Fruit fly (Drosophila melanogaster) whole organism, embryonic: ENCODE data around the gene CG31548.

Source experiments
- B-H1 ChIP-seq: fragments of 200-800 bp; sonication (Bioruptor generic); IDR thresholded peaks from 3 replicates; pipeline ENCODE4 v1.3.6; 2022; ENCODE audit warnings: missing biosample characterization, missing genetic modification characterization
- BtbVII ChIP-seq: fragments of 200-800 bp; sonication (Bioruptor generic); optimal IDR thresholded peaks from 3 replicates; lab custom pipeline; 2017; ENCODE audit warnings: missing biosample characterization, mild to moderate bottlenecking, missing genetic modification characterization
- CG10565 ChIP-seq: fragments of 200-800 bp; sonication (Bioruptor generic); optimal IDR thresholded peaks from 3 replicates; lab custom pipeline; 2016; ENCODE audit warnings: missing biosample characterization, mild to moderate bottlenecking, missing genetic modification characterization
- CG11695 ChIP-seq: fragments of 200-800 bp; sonication (Bioruptor generic); IDR thresholded peaks from 3 replicates; pipeline ENCODE4 v1.3.6; 2022; ENCODE audit warnings: missing biosample characterization, missing genetic modification characterization
- CG12942 ChIP-seq: fragments of 200-800 bp; sonication (Bioruptor generic); optimal IDR thresholded peaks from 3 replicates; lab custom pipeline; 2016; ENCODE audit warnings: missing biosample characterization, missing genetic modification characterization
- CG13296 ChIP-seq: fragments of 200-800 bp; sonication (Bioruptor generic); optimal IDR thresholded peaks from 3 replicates; lab custom pipeline; 2018; ENCODE audit warnings: missing biosample characterization, mild to moderate bottlenecking, missing genetic modification characterization
- CG13424 ChIP-seq: fragments of 200-800 bp; sonication (Bioruptor generic); optimal IDR thresholded peaks from 2 replicates; lab custom pipeline; 2019; ENCODE audit warnings: missing biosample characterization, mild to moderate bottlenecking, missing genetic modification characterization, moderate library complexity
- CG16863 ChIP-seq: fragments of 200-800 bp; sonication (Bioruptor generic); optimal IDR thresholded peaks from 3 replicates; lab custom pipeline; 2016; ENCODE audit warnings: missing biosample characterization, missing genetic modification characterization
- CG2712 ChIP-seq: fragments of 200-800 bp; optimal IDR thresholded peaks from 3 replicates; lab custom pipeline; 2019; ENCODE audit warnings: missing biosample characterization, mild to moderate bottlenecking, missing genetic modification characterization, moderate library complexity
- CG3838 ChIP-seq: fragments of 200-800 bp; sonication (Bioruptor generic); optimal IDR thresholded peaks from 3 replicates; lab custom pipeline; 2016; ENCODE audit warnings: missing biosample characterization, missing genetic modification characterization
- CG4854 ChIP-seq: fragments of 200-800 bp; sonication (Bioruptor generic); optimal IDR thresholded peaks from 2 replicates; lab custom pipeline; 2016; ENCODE audit warnings: missing biosample characterization, missing genetic modification characterization, inconsistent platforms
- CG9932 ChIP-seq: fragments of 200-800 bp; sonication (Bioruptor generic); IDR thresholded peaks from 2 replicates; pipeline ENCODE4 v1.3.6; 2022; ENCODE audit warnings: missing biosample characterization, missing genetic modification characterization
- Chrac-16 ChIP-seq: fragments of 200-800 bp; sonication (Bioruptor generic); optimal IDR thresholded peaks from 3 replicates; lab custom pipeline; 2016; ENCODE audit warnings: missing biosample characterization, missing genetic modification characterization
- CrebB ChIP-seq: fragments of 200-800 bp; sonication (Bioruptor generic); optimal IDR thresholded peaks from 3 replicates; lab custom pipeline; 2018; ENCODE audit warnings: missing biosample characterization, mild to moderate bottlenecking, missing genetic modification characterization
- Deaf1 ChIP-seq: fragments of 200-800 bp; optimal IDR thresholded peaks from 3 replicates; lab custom pipeline; 2019; ENCODE audit warnings: missing biosample characterization, mild to moderate bottlenecking, missing genetic modification characterization, moderate library complexity
- Dref ChIP-seq: fragments of 200-800 bp; sonication (Bioruptor generic); IDR thresholded peaks from 2 replicates; pipeline ENCODE4 v1.3.6; 2022; ENCODE audit warnings: missing biosample characterization, missing genetic modification characterization
- E2f1 ChIP-seq: fragments of 200-800 bp; sonication (Bioruptor generic); IDR thresholded peaks from 2 replicates; pipeline ENCODE4 v1.3.6; 2022; ENCODE audit warnings: missing biosample characterization, missing genetic modification characterization
- Elba2 ChIP-seq: fragments of 200-800 bp; sonication (Bioruptor generic); optimal IDR thresholded peaks from 3 replicates; lab custom pipeline; 2016; ENCODE audit warnings: missing biosample characterization, missing genetic modification characterization
- HLH4C ChIP-seq: fragments of 200-800 bp; sonication (Bioruptor generic); IDR thresholded peaks from 3 replicates; pipeline ENCODE4 v1.3.6; 2022; ENCODE audit warnings: missing biosample characterization, missing genetic modification characterization; ENCODE audit not compliant: partially characterized antibody
- HLH54F ChIP-seq: fragments of 200-800 bp; sonication (Bioruptor generic); optimal IDR thresholded peaks from 3 replicates; lab custom pipeline; 2016; ENCODE audit warnings: missing biosample characterization, missing genetic modification characterization
- HLHmδ ChIP-seq: fragments of 200-800 bp; sonication (Bioruptor generic); optimal IDR thresholded peaks from 2 replicates; lab custom pipeline; 2018; ENCODE audit warnings: missing biosample characterization, mild to moderate bottlenecking, missing genetic modification characterization, moderate library complexity
- Hr39 ChIP-seq: fragments of >200 bp; optimal IDR thresholded peaks from 2 replicates; lab custom pipeline; 2017
- Lim3 ChIP-seq: fragments of 200-800 bp; sonication (Bioruptor generic); IDR thresholded peaks from 2 replicates; pipeline ENCODE4 v1.3.6; 2022; ENCODE audit warnings: missing biosample characterization, missing genetic modification characterization
- MESR4 ChIP-seq: fragments of 200-800 bp; sonication (Bioruptor generic); optimal IDR thresholded peaks from 2 replicates; lab custom pipeline; 2018; ENCODE audit warnings: missing biosample characterization, mild to moderate bottlenecking, missing genetic modification characterization, moderate library complexity
- NFAT ChIP-seq: fragments of 200-800 bp; sonication (Bioruptor generic); IDR thresholded peaks from 2 replicates; pipeline ENCODE4 v1.3.6; 2022; ENCODE audit warnings: missing biosample characterization, missing genetic modification characterization
- Side ChIP-seq: fragments of 200-800 bp; sonication (Bioruptor generic); optimal IDR thresholded peaks from 2 replicates; lab custom pipeline; 2016; ENCODE audit warnings: missing biosample characterization, missing genetic modification characterization
- Sin3A ChIP-seq: fragments of >200 bp; optimal IDR thresholded peaks from 2 replicates; lab custom pipeline; 2018
- TFAM ChIP-seq: fragments of 200-800 bp; sonication (Bioruptor generic); optimal IDR thresholded peaks from 2 replicates; lab custom pipeline; 2017; ENCODE audit warnings: missing biosample characterization, missing genetic modification characterization, inconsistent platforms
- YL-1 ChIP-seq: fragments of 200-800 bp; sonication (Bioruptor generic); optimal IDR thresholded peaks from 3 replicates; lab custom pipeline; 2017; ENCODE audit warnings: missing biosample characterization, mild to moderate bottlenecking, missing genetic modification characterization
- bcd ChIP-seq: fragments of 200-800 bp; sonication (Bioruptor generic); optimal IDR thresholded peaks from 2 replicates; lab custom pipeline; 2017; ENCODE audit warnings: missing biosample characterization, mild to moderate bottlenecking, missing genetic modification characterization
- bigmax ChIP-seq: fragments of 200-800 bp; sonication (Bioruptor generic); optimal IDR thresholded peaks from 2 replicates; lab custom pipeline; 2018; ENCODE audit warnings: missing biosample characterization, mild to moderate bottlenecking, missing genetic modification characterization
- br ChIP-seq: fragments of >200 bp; optimal IDR thresholded peaks from 2 replicates; lab custom pipeline; 2017
- chif ChIP-seq, 2 experiments: fragments of 200-800 bp; sonication (Bioruptor generic); optimal IDR thresholded peaks; 3 replicates each; lab custom pipeline; 2016; ENCODE audit warnings: missing biosample characterization in 2 of 2, missing genetic modification characterization in 2 of 2
- chm ChIP-seq: fragments of 200-800 bp; sonication (Bioruptor generic); IDR thresholded peaks from 2 replicates; pipeline ENCODE4 v1.3.6; 2022; ENCODE audit warnings: missing biosample characterization, missing genetic modification characterization
- corto ChIP-seq: fragments of 200-800 bp; sonication (Bioruptor generic); optimal IDR thresholded peaks from 2 replicates; lab custom pipeline; 2016; ENCODE audit warnings: missing biosample characterization, mild to moderate bottlenecking, missing genetic modification characterization, moderate library complexity
- crp ChIP-seq, 2 experiments: fragments of 200-800 bp; sonication (Bioruptor generic); optimal IDR thresholded peaks; 2 replicates in 1 of 2; 3 replicates in 1 of 2; lab custom pipeline; 2017; ENCODE audit warnings: missing biosample characterization in 2 of 2, missing genetic modification characterization in 2 of 2, mild to moderate bottlenecking in 1 of 2, moderate library complexity in 1 of 2
- dan ChIP-seq: fragments of 200-800 bp; sonication (Bioruptor generic); IDR thresholded peaks from 2 replicates; pipeline ENCODE4 v1.3.6; 2022; ENCODE audit warnings: missing biosample characterization, missing genetic modification characterization
- ems ChIP-seq: fragments of 200-800 bp; sonication (Bioruptor generic); optimal IDR thresholded peaks from 3 replicates; lab custom pipeline; 2016; ENCODE audit warnings: missing biosample characterization, missing genetic modification characterization
- knrl ChIP-seq: fragments of 200-800 bp; sonication (Bioruptor generic); IDR thresholded peaks from 3 replicates; pipeline ENCODE4 v1.3.6; 2022; ENCODE audit warnings: missing biosample characterization, missing genetic modification characterization; ENCODE audit not compliant: partially characterized antibody
- mirr ChIP-seq: fragments of 200-800 bp; sonication (Bioruptor generic); optimal IDR thresholded peaks from 3 replicates; lab custom pipeline; 2018; ENCODE audit warnings: missing biosample characterization, mild to moderate bottlenecking, missing genetic modification characterization
- nau ChIP-seq: fragments of 200-800 bp; sonication (Bioruptor generic); optimal IDR thresholded peaks from 3 replicates; lab custom pipeline; 2017; ENCODE audit warnings: missing biosample characterization, mild to moderate bottlenecking, missing genetic modification characterization, missing genetic modification reagents
- nerfin-1 ChIP-seq: fragments of 200-800 bp; sonication (Bioruptor generic); optimal IDR thresholded peaks from 3 replicates; lab custom pipeline; 2019; ENCODE audit warnings: missing biosample characterization, mild to moderate bottlenecking, missing genetic modification characterization, moderate library complexity
- org-1 ChIP-seq: fragments of 200-800 bp; sonication (Bioruptor generic); optimal IDR thresholded peaks from 2 replicates; lab custom pipeline; 2017; ENCODE audit warnings: missing biosample characterization, missing genetic modification characterization
- psq ChIP-seq: fragments of 200-800 bp; sonication (Bioruptor generic); optimal IDR thresholded peaks from 2 replicates; lab custom pipeline; 2017; ENCODE audit warnings: missing biosample characterization, missing genetic modification characterization
- sd ChIP-seq: fragments of 200-800 bp; sonication (Bioruptor generic); optimal IDR thresholded peaks from 3 replicates; lab custom pipeline; 2018; ENCODE audit warnings: missing biosample characterization, mild to moderate bottlenecking, missing genetic modification characterization, moderate library complexity
- slou ChIP-seq: fragments of 200-800 bp; sonication (Bioruptor generic); optimal IDR thresholded peaks from 3 replicates; lab custom pipeline; 2016; ENCODE audit warnings: missing biosample characterization, missing genetic modification characterization
- sna ChIP-seq: fragments of 200-800 bp; sonication (Bioruptor generic); IDR thresholded peaks from 2 replicates; pipeline ENCODE4 v1.3.6; 2022; ENCODE audit warnings: missing biosample characterization, missing genetic modification characterization; ENCODE audit not compliant: partially characterized antibody
- tgo ChIP-seq: fragments of 200-800 bp; sonication (Bioruptor generic); IDR thresholded peaks from 3 replicates; pipeline ENCODE4 v1.3.6; 2022; ENCODE audit warnings: missing biosample characterization, missing genetic modification characterization
- tll ChIP-seq, 2 experiments: fragments of 200-800 bp in 1 of 2; fragments of >200 bp in 1 of 2; sonication (Bioruptor generic) in 1 of 2; optimal IDR thresholded peaks; 2 replicates each; lab custom pipeline; 2017 to 2019; ENCODE audit warnings: missing biosample characterization in 2 of 2, missing genetic modification characterization in 2 of 2, mild to moderate bottlenecking in 1 of 2, moderate library complexity in 1 of 2
- tx ChIP-seq: fragments of 200-800 bp; sonication (Bioruptor generic); optimal IDR thresholded peaks from 2 replicates; lab custom pipeline; 2016; ENCODE audit warnings: missing biosample characterization, missing genetic modification characterization
- yki ChIP-seq: fragments of >200 bp; optimal IDR thresholded peaks from 3 replicates; lab custom pipeline; 2018
- z ChIP-seq: fragments of 200-800 bp; sonication (Bioruptor generic); IDR thresholded peaks from 3 replicates; pipeline ENCODE4 v1.3.6; 2022; ENCODE audit warnings: missing biosample characterization, missing genetic modification characterization

CG31548 gene

dm6 chr3R:5620387-5620956 lies 16.2 kb downstream of the CG31548 start (continued):
- TF ChIP-seq chif (GFP tag; optimal IDR thresholded peaks at IDR 0.05; lab: Kevin White, UChicago) = peak in 1 of 2 experiments; percentile 65
- TF ChIP-seq Side = peak; percentile 71
- TF ChIP-seq CG12942 = peak; percentile 6
- peak; percentile 60 for TF ChIP-seq CG13424 (tag; lab: Kevin White, UChicago)
- peak; percentile 69 for TF ChIP-seq org-1 (GFP tag; lab: Kevin White, UChicago)
- TF ChIP-seq CrebB (tag; lab: Kevin White, UChicago) = no peak
- peak; percentile 30 for TF ChIP-seq HLH54F
- no peak for TF ChIP-seq TFAM
- TF ChIP-seq dan (GFP tag; lab: Robert Waterston, UW) = no peak
- TF ChIP-seq nerfin-1 (tag; lab: Kevin White, UChicago) = peak; percentile 51
- peak; percentile 24 for TF ChIP-seq BtbVII
- TF ChIP-seq knrl = no peak
- no peak for TF ChIP-seq CG4854 (GFP tag; lab: Kevin White, UChicago)
- TF ChIP-seq tll (GFP tag; optimal IDR thresholded peaks at IDR 0.05; lab: Kevin White, UChicago) = no peak
- TF ChIP-seq Lim3 = no peak
- no peak for TF ChIP-seq psq
- TF ChIP-seq HLH4C = no peak
- TF ChIP-seq E2f1 (GFP tag; lab: Robert Waterston, UW) = peak; percentile 23; the same call in 1 of the 2 replicates
- no peak for TF ChIP-seq sna (GFP tag; lab: Robert Waterston, UW)
- TF ChIP-seq Elba2 (GFP tag; lab: Kevin White, UChicago) = no peak
- no peak for TF ChIP-seq br (lab: Kevin White, UChicago)
- TF ChIP-seq NFAT (GFP tag; lab: Robert Waterston, UW) = peak; percentile 52; the same call in 1 of the 2 replicates
- peak; percentile 18 for TF ChIP-seq mirr (GFP tag; lab: Kevin White, UChicago)
- peak; percentile 39 for TF ChIP-seq Chrac-16 (GFP tag; lab: Kevin White, UChicago)
- peak; percentile 41; the same call in 1 of the 3 replicates for TF ChIP-seq CG11695 (GFP tag; lab: Robert Waterston, UW)
- peak; percentile 41 for TF ChIP-seq slou (GFP tag; lab: Kevin White, UChicago)
- TF ChIP-seq YL-1 (GFP tag; lab: Kevin White, UChicago) = no peak
- no peak for TF ChIP-seq Hr39 (lab: Kevin White, UChicago)
- TF ChIP-seq crp (GFP tag; optimal IDR thresholded peaks at IDR 0.05; lab: Kevin White, UChicago) = peak in 1 of 2 experiments; percentile 20
- TF ChIP-seq CG16863 (GFP tag; lab: Kevin White, UChicago) = peak; percentile 61
- no peak for TF ChIP-seq MESR4 (GFP tag; lab: Kevin White, UChicago)
- no peak for TF ChIP-seq Sin3A (lab: Kevin White, UChicago)
- TF ChIP-seq CG10565 = no peak
- peak; percentile 62; the same call in 1 of the 2 replicates for TF ChIP-seq chm (GFP tag; lab: Robert Waterston, UW)
- TF ChIP-seq B-H1 (GFP tag; lab: Robert Waterston, UW) = peak; percentile 33; the same call in 2 of the 3 replicates
- TF ChIP-seq CG13296 (GFP tag; lab: Kevin White, UChicago) = no peak
- TF ChIP-seq sd (tag; lab: Kevin White, UChicago) = no peak
- TF ChIP-seq ems (GFP tag; lab: Kevin White, UChicago) = peak; percentile 52
- TF ChIP-seq z (GFP tag; lab: Robert Waterston, UW) = no peak
- TF ChIP-seq bcd (GFP tag; lab: Kevin White, UChicago) = peak; percentile 59
- peak; percentile 14 for TF ChIP-seq tx (GFP tag; lab: Kevin White, UChicago)
- peak; percentile 71 for TF ChIP-seq CG2712 (tag; lab: Kevin White, UChicago)
- peak; percentile 51; the same call in 1 of the 2 replicates for TF ChIP-seq CG9932 (GFP tag; lab: Robert Waterston, UW)
- TF ChIP-seq yki (lab: Kevin White, UChicago) = no peak
- TF ChIP-seq bigmax = no peak
- peak; percentile 10 for TF ChIP-seq HLHmδ (GFP tag; lab: Kevin White, UChicago)
- TF ChIP-seq corto (GFP tag; lab: Kevin White, UChicago) = peak; percentile 32
- peak; percentile 25 for TF ChIP-seq Deaf1 (tag; lab: Kevin White, UChicago)
- peak; percentile 55 for TF ChIP-seq tgo (GFP tag; lab: Robert Waterston, UW)
- no peak for TF ChIP-seq Dref (GFP tag; lab: Robert Waterston, UW)
- no peak for TF ChIP-seq nau (GFP tag; lab: Kevin White, UChicago)
- no peak for TF ChIP-seq CG3838 (GFP tag; lab: Kevin White, UChicago)
